Worm (Caenorhabditis elegans) whole organism, L4 larva: ENCODE data around the gene mrpl-32.

Experiments
- D1046.2 ChIP-seq: fragments of 200-800 bp; sonication (Bioruptor generic); IDR thresholded peaks from 2 replicates; pipeline ENCODE4 v1.3.6; 2022; ENCODE audit warnings: missing genetic modification characterization, missing compliant biosample characterization
- F10B5.3 ChIP-seq: sonication (generic microtip); optimal IDR thresholded peaks from 2 replicates; lab custom pipeline; 2016; ENCODE audit warnings: mild to moderate bottlenecking, missing genetic modification characterization, missing compliant biosample characterization
- F37D6.2 ChIP-seq: sonication (generic microtip); optimal IDR thresholded peaks from 2 replicates; lab custom pipeline; 2016; ENCODE audit warnings: mild to moderate bottlenecking, missing genetic modification characterization, missing compliant biosample characterization
- F44E2.7 ChIP-seq: fragments of 200-800 bp; sonication (Bioruptor generic); IDR thresholded peaks from 2 replicates; pipeline ENCODE4 v2.1.2; 2022; ENCODE audit warnings: missing genetic modification characterization, missing compliant biosample characterization
- R02D3.7 ChIP-seq: fragments of 150-350 bp; sonication (generic microtip); optimal IDR thresholded peaks from 3 replicates; lab custom pipeline; 2014; ENCODE audit warnings: missing biosample characterization, missing genetic modification characterization
- T20F7.1 ChIP-seq: fragments of 200-800 bp; sonication (Bioruptor generic); optimal IDR thresholded peaks from 2 replicates; lab custom pipeline; 2018; ENCODE audit warnings: mild to moderate bottlenecking, missing genetic modification characterization, missing compliant biosample characterization
- T26A8.4 ChIP-seq: fragments of 200-800 bp; sonication (Bioruptor generic); IDR thresholded peaks from 2 replicates; pipeline ENCODE4 v1.3.6; 2022; ENCODE audit warnings: missing genetic modification characterization, missing compliant biosample characterization
- Y48G9A.11 ChIP-seq: fragments of 200-800 bp; sonication (Bioruptor generic); IDR thresholded peaks from 2 replicates; pipeline ENCODE4 v1.3.6; 2022; ENCODE audit warnings: missing genetic modification reagents, missing genetic modification characterization, missing compliant biosample characterization
- Y5F2A.4 ChIP-seq: fragments of 200-800 bp; sonication (Bioruptor generic); optimal IDR thresholded peaks from 2 replicates; lab custom pipeline; 2018; ENCODE audit warnings: mild to moderate bottlenecking, missing genetic modification characterization, missing compliant biosample characterization
- Y75B8A.6 ChIP-seq: fragments of 200-800 bp; sonication (Bioruptor generic); IDR thresholded peaks from 2 replicates; pipeline ENCODE4 v1.3.6; 2022; ENCODE audit warnings: missing genetic modification reagents, missing genetic modification characterization, missing compliant biosample characterization
- ZK337.2 ChIP-seq: fragments of 200-800 bp; sonication (Bioruptor generic); IDR thresholded peaks from 2 replicates; pipeline ENCODE4 v1.3.6; 2022; ENCODE audit warnings: missing genetic modification reagents, missing genetic modification characterization, missing compliant biosample characterization
- aha-1 ChIP-seq: fragments of 150-350 bp; peaks from one replicate; lab custom pipeline; 2014; ENCODE audit warnings: missing biosample characterization, missing genetic modification characterization
- aly-2 ChIP-seq: sonication (generic microtip); optimal IDR thresholded peaks from 2 replicates; lab custom pipeline; 2018; ENCODE audit warnings: missing biosample characterization, missing genetic modification characterization
- ama-1 ChIP-seq: fragments of 150-350 bp; optimal IDR thresholded peaks from 2 replicates; lab custom pipeline; 2014; ENCODE audit warnings: inconsistent platforms, mixed read lengths
- attf-4 ChIP-seq: sonication (generic microtip); optimal IDR thresholded peaks from 3 replicates; lab custom pipeline; 2017; ENCODE audit warnings: missing biosample characterization, missing genetic modification characterization
- ceh-32 ChIP-seq: sonication (generic microtip); optimal IDR thresholded peaks from 2 replicates; lab custom pipeline; 2016; ENCODE audit warnings: mild to moderate bottlenecking, missing genetic modification characterization, missing compliant biosample characterization; ENCODE audit not compliant: poor library complexity
- ces-1 ChIP-seq: fragments of 150-350 bp; sonication (generic microtip); optimal IDR thresholded peaks from 4 replicates; lab custom pipeline; 2014; ENCODE audit warnings: missing biosample characterization, missing genetic modification reagents, missing genetic modification characterization
- ctbp-1 ChIP-seq: fragments of 200-800 bp; sonication (Bioruptor generic); IDR thresholded peaks from 2 replicates; pipeline ENCODE4 v1.3.6; 2022; ENCODE audit warnings: missing genetic modification reagents, missing genetic modification characterization, missing compliant biosample characterization
- daf-19 ChIP-seq: fragments of 200-800 bp; sonication (Bioruptor generic); conservative IDR thresholded peaks from 2 replicates; pipeline ENCODE4 v1.3.6; 2022; ENCODE audit warnings: missing genetic modification characterization, missing compliant biosample characterization
- daf-8 ChIP-seq: fragments of 200-800 bp; sonication (Bioruptor generic); IDR thresholded peaks from 2 replicates; pipeline ENCODE4 v1.3.6; 2022; ENCODE audit warnings: missing genetic modification characterization, missing compliant biosample characterization
- dmd-9 ChIP-seq: fragments of 200-800 bp; sonication (Bioruptor generic); IDR thresholded peaks from 2 replicates; pipeline ENCODE4 v1.3.6; 2022; ENCODE audit warnings: missing genetic modification reagents, missing genetic modification characterization, missing compliant biosample characterization
- duxl-1 ChIP-seq: sonication (generic microtip); optimal IDR thresholded peaks from 2 replicates; lab custom pipeline; 2016; ENCODE audit warnings: mild to moderate bottlenecking, missing genetic modification characterization, moderate library complexity, missing compliant biosample characterization; ENCODE audit not compliant: poor library complexity
- gei-8 ChIP-seq: fragments of 200-800 bp; sonication (Bioruptor generic); optimal IDR thresholded peaks from 2 replicates; lab custom pipeline; 2018; ENCODE audit warnings: mild to moderate bottlenecking, missing genetic modification characterization, missing compliant biosample characterization
- hif-1 ChIP-seq, 2 experiments: sonication (generic microtip); optimal IDR thresholded peaks; 2 replicates each; lab custom pipeline; 2016 to 2017; ENCODE audit warnings: missing compliant biosample characterization in 2 of 2, missing genetic modification characterization in 2 of 2, missing genetic modification reagents in 2 of 2, missing genotype in 2 of 2, mild to moderate bottlenecking in 1 of 2
- hlh-11 ChIP-seq: fragments of 200-800 bp; sonication (Bioruptor generic); optimal IDR thresholded peaks from 2 replicates; lab custom pipeline; 2018; ENCODE audit warnings: mild to moderate bottlenecking, missing genetic modification characterization, missing compliant biosample characterization
- hmg-1.1 ChIP-seq: fragments of 200-800 bp; sonication (Bioruptor generic); IDR thresholded peaks from 2 replicates; pipeline ENCODE4 v1.3.6; 2022; ENCODE audit warnings: missing genetic modification reagents, missing genetic modification characterization, missing compliant biosample characterization
- lim-7 ChIP-seq: fragments of 200-800 bp; sonication (Bioruptor generic); IDR thresholded peaks from 2 replicates; pipeline ENCODE4 v1.3.6; 2022; ENCODE audit warnings: missing genetic modification characterization, missing compliant biosample characterization
- lin-15B ChIP-seq: fragments of 150-350 bp; sonication (generic microtip); optimal IDR thresholded peaks from 3 replicates; lab custom pipeline; 2014; ENCODE audit warnings: missing biosample characterization, missing genetic modification characterization
- lin-29 ChIP-seq: fragments of 200-800 bp; sonication (Bioruptor generic); IDR thresholded peaks from 2 replicates; pipeline ENCODE4 v1.3.6; 2022; ENCODE audit warnings: missing genetic modification reagents, missing genetic modification characterization, missing compliant biosample characterization
- lin-39 ChIP-seq: fragments of 150-350 bp; optimal IDR thresholded peaks from 2 replicates; lab custom pipeline; 2014; ENCODE audit warnings: missing biosample characterization, missing genetic modification reagents, missing genetic modification characterization
- lir-3 ChIP-seq: sonication (generic microtip); optimal IDR thresholded peaks from 2 replicates; lab custom pipeline; 2016; ENCODE audit warnings: mild to moderate bottlenecking, missing genetic modification characterization, missing compliant biosample characterization
- madf-5 ChIP-seq, 2 experiments: fragments of 200-800 bp; sonication (Bioruptor generic); IDR thresholded peaks; 2 replicates each; pipeline ENCODE4 v1.3.6; 2022; ENCODE audit warnings: missing compliant biosample characterization in 2 of 2, missing genetic modification characterization in 2 of 2
- madf-9 ChIP-seq: fragments of 200-800 bp; sonication (Bioruptor generic); conservative IDR thresholded peaks from 2 replicates; pipeline ENCODE4 v1.3.6; 2022; ENCODE audit warnings: missing genetic modification reagents, missing genetic modification characterization, missing compliant biosample characterization
- mxl-2 ChIP-seq: fragments of 200-800 bp; sonication (Bioruptor generic); conservative IDR thresholded peaks from 2 replicates; pipeline ENCODE4 v1.3.6; 2022; ENCODE audit warnings: missing genetic modification reagents, missing genetic modification characterization, missing compliant biosample characterization
- mxl-3 ChIP-seq: fragments of 200-800 bp; sonication (Bioruptor generic); optimal IDR thresholded peaks from 2 replicates; lab custom pipeline; 2018; ENCODE audit warnings: mild to moderate bottlenecking, missing genetic modification characterization, missing compliant biosample characterization
- nhr-111 ChIP-seq: fragments of 200-800 bp; sonication (Bioruptor generic); optimal IDR thresholded peaks from 2 replicates; lab custom pipeline; 2018; ENCODE audit warnings: mild to moderate bottlenecking, missing genetic modification characterization, missing compliant biosample characterization
- nhr-237 ChIP-seq: sonication (generic microtip); optimal IDR thresholded peaks from 2 replicates; lab custom pipeline; 2017; ENCODE audit warnings: missing biosample characterization, missing genetic modification characterization
- nhr-42 ChIP-seq: fragments of 200-800 bp; sonication (Bioruptor generic); IDR thresholded peaks from 2 replicates; pipeline ENCODE4 v1.3.6; 2022; ENCODE audit warnings: missing genetic modification characterization, missing compliant biosample characterization
- nhr-48 ChIP-seq: sonication (generic microtip); optimal IDR thresholded peaks from 2 replicates; lab custom pipeline; 2016; ENCODE audit warnings: mild to moderate bottlenecking, missing genetic modification characterization, missing compliant biosample characterization
- nhr-6 ChIP-seq: fragments of 150-350 bp; optimal IDR thresholded peaks from 2 replicates; lab custom pipeline; 2014; ENCODE audit warnings: missing biosample characterization, missing genetic modification characterization
- saeg-2 ChIP-seq: fragments of 200-800 bp; sonication (Bioruptor generic); IDR thresholded peaks from 2 replicates; pipeline ENCODE4 v1.3.6; 2022; ENCODE audit warnings: missing genetic modification reagents, missing genetic modification characterization, missing compliant biosample characterization
- sdz-12 ChIP-seq: fragments of 200-800 bp; sonication (Bioruptor generic); optimal IDR thresholded peaks from 2 replicates; lab custom pipeline; 2018; ENCODE audit warnings: mild to moderate bottlenecking, missing genetic modification characterization, missing compliant biosample characterization
- snpc-1.2 ChIP-seq: fragments of 200-800 bp; sonication (Bioruptor generic); IDR thresholded peaks from 2 replicates; pipeline ENCODE4 v1.3.6; 2022; ENCODE audit warnings: missing genetic modification reagents, missing genetic modification characterization, missing compliant biosample characterization
- spr-1 ChIP-seq: sonication (generic microtip); optimal IDR thresholded peaks from 2 replicates; lab custom pipeline; 2016; ENCODE audit warnings: mild to moderate bottlenecking, missing genetic modification characterization, missing compliant biosample characterization
- tag-97 ChIP-seq: fragments of 200-800 bp; sonication (Bioruptor generic); IDR thresholded peaks from 2 replicates; pipeline ENCODE4 v1.3.6; 2022; ENCODE audit warnings: missing genetic modification characterization, missing compliant biosample characterization
- tra-1 ChIP-seq: fragments of 200-800 bp; sonication (Bioruptor generic); IDR thresholded peaks from 2 replicates; pipeline ENCODE4 v1.3.6; 2022; ENCODE audit warnings: missing genetic modification reagents, missing genetic modification characterization, missing compliant biosample characterization
- unc-39 ChIP-seq: sonication (generic microtip); optimal IDR thresholded peaks from 2 replicates; lab custom pipeline; 2017; ENCODE audit warnings: missing biosample characterization, missing genetic modification characterization
- zag-1 ChIP-seq: fragments of 150-350 bp; optimal IDR thresholded peaks from 2 replicates; lab custom pipeline; 2014; ENCODE audit warnings: missing biosample characterization, missing genetic modification characterization
- zip-11 ChIP-seq: fragments of 200-800 bp; sonication (Bioruptor generic); IDR thresholded peaks from 2 replicates; pipeline ENCODE4 v1.3.6; 2022; ENCODE audit warnings: missing genetic modification characterization, missing compliant biosample characterization
- ztf-11 ChIP-seq: fragments of 150-350 bp; optimal IDR thresholded peaks from 2 replicates; lab custom pipeline; 2014; ENCODE audit warnings: missing biosample characterization, missing genetic modification characterization
- ztf-7 ChIP-seq: fragments of 150-350 bp; optimal IDR thresholded peaks from 2 replicates; lab custom pipeline; 2014; ENCODE audit warnings: missing biosample characterization, missing genetic modification characterization

mrpl-32 gene

ce11 chrIII:8443557-8444131, 5.9 kb upstream of the mrpl-32 start, which contains the start of gene ufbp-1 (continued):
- TF ChIP-seq ceh-32 (tag; lab: Kevin White, UChicago) (no peak), hif-1 (tag; optimal IDR thresholded peaks at IDR 0.05; lab: Kevin White, UChicago) (peak in 1 of 2 experiments; percentile 52), aly-2 (peak; percentile 72), T20F7.1 (peak; percentile 87), daf-19 (GFP tag; lab: Robert Waterston, UW) (peak; percentile 85), nhr-111 (GFP tag; lab: Kevin White, UChicago) (peak; percentile 34), Y48G9A.11 (GFP tag; lab: Robert Waterston, UW) (peak; percentile 79), R02D3.7 (tag; lab: Kevin White, UChicago) (no peak), ZK337.2 (GFP tag; lab: Robert Waterston, UW) (peak; percentile 37; the same call in 1 of the 2 replicates), nhr-42 (GFP tag; lab: Robert Waterston, UW) (peak; percentile 84), F44E2.7 (GFP tag; lab: Robert Waterston, UW) (no peak), D1046.2 (no peak), daf-8 (GFP tag; lab: Robert Waterston, UW) (0 out of 2 replicates have a peak, but pooled peaks have one; percentile 23), mxl-3 (GFP tag; lab: Kevin White, UChicago) (peak; percentile 49), ama-1 (peak; percentile 65), aha-1 (no peak), sdz-12 (GFP tag; lab: Kevin White, UChicago) (peak; percentile 87), F10B5.3 (tag; lab: Kevin White, UChicago) (no peak), lim-7 (peak; percentile 81), F37D6.2 (peak; percentile 8), gei-8 (GFP tag; lab: Kevin White, UChicago) (peak; percentile 71), Y5F2A.4 (GFP tag; lab: Kevin White, UChicago) (peak; percentile 77), zag-1 (tag; lab: Kevin White, UChicago) (no peak), nhr-6 (tag; lab: Kevin White, UChicago) (peak; percentile 52), ctbp-1 (GFP tag; lab: Robert Waterston, UW) (peak; percentile 82), snpc-1.2 (GFP tag; lab: Robert Waterston, UW) (peak; percentile 70), duxl-1 (tag; lab: Kevin White, UChicago) (peak; percentile 60), madf-5 (GFP tag; IDR thresholded peaks at IDR 0.05; lab: Robert Waterston, UW) (peak in 1 of 2 experiments; percentile 24; a peak in 2 of 4 replicates), Y75B8A.6 (GFP tag; lab: Robert Waterston, UW) (peak; percentile 52; the same call in 1 of the 2 replicates), dmd-9 (GFP tag; lab: Robert Waterston, UW) (peak; percentile 18; the same call in 1 of the 2 replicates), T26A8.4 (GFP tag; lab: Robert Waterston, UW) (peak; percentile 87; the same call in 1 of the 2 replicates), lin-29 (GFP tag; lab: Robert Waterston, UW) (peak; percentile 41; the same call in 1 of the 2 replicates), ces-1 (GFP tag; lab: Kevin White, UChicago) (no peak), tra-1 (GFP tag; lab: Robert Waterston, UW) (peak; percentile 78; the same call in 1 of the 2 replicates), spr-1 (tag; lab: Kevin White, UChicago) (peak; percentile 26), zip-11 (GFP tag; lab: Robert Waterston, UW) (0 out of 2 replicates have a peak, but pooled peaks have one; percentile 77), madf-9 (GFP tag; lab: Robert Waterston, UW) (0 out of 2 replicates have a peak, but pooled peaks have one; percentile 24), mxl-2 (GFP tag; lab: Robert Waterston, UW) (no peak), ztf-7 (tag; lab: Kevin White, UChicago) (peak; percentile 63), lin-39 (tag; lab: Kevin White, UChicago) (no peak), unc-39 (no peak), tag-97 (GFP tag; lab: Robert Waterston, UW) (no peak), nhr-237 (tag; lab: Kevin White, UChicago) (no peak), lin-15B (tag; lab: Kevin White, UChicago) (no peak), hlh-11 (tag; lab: Kevin White, UChicago) (peak; percentile 83), lir-3 (no peak), hmg-1.1 (GFP tag; lab: Robert Waterston, UW) (peak; percentile 70), ztf-11 (tag; lab: Kevin White, UChicago) (no peak), saeg-2 (peak; percentile 74), nhr-48 (tag; lab: Kevin White, UChicago) (peak; percentile 18), attf-4 (peak; percentile 42)
